Worm (Caenorhabditis elegans) whole organism, young adult: ENCODE measurements around the gene msp-152.

Source experiments
- B0019.2 ChIP-seq: fragments of 200-800 bp; sonication (Bioruptor generic); conservative IDR thresholded peaks from 2 replicates; pipeline ENCODE4 v1.3.6; 2022; ENCODE audit warnings: missing genetic modification reagents, missing genetic modification characterization, missing compliant biosample characterization
- B0035.1 ChIP-seq: sonication (generic microtip); optimal IDR thresholded peaks from 2 replicates; lab custom pipeline; 2016; ENCODE audit warnings: missing genetic modification characterization, mild to moderate bottlenecking, missing compliant biosample characterization, missing genotype, missing genetic modification reagents
- B0261.1 ChIP-seq: sonication (generic microtip); optimal IDR thresholded peaks from 2 replicates; lab custom pipeline; 2016; ENCODE audit warnings: mild to moderate bottlenecking, missing genetic modification characterization, moderate library complexity, missing compliant biosample characterization
- C06A6.2 ChIP-seq: fragments of 200-800 bp; sonication (Bioruptor generic); conservative IDR thresholded peaks from 2 replicates; pipeline ENCODE4 v1.3.6; 2022; ENCODE audit warnings: missing genetic modification characterization, missing compliant biosample characterization
- F10E7.11 ChIP-seq: sonication (generic microtip); optimal IDR thresholded peaks from 2 replicates; lab custom pipeline; 2017; ENCODE audit warnings: mild to moderate bottlenecking, missing genetic modification characterization, moderate library complexity, missing compliant biosample characterization
- F33H1.4 ChIP-seq: fragments of 200-800 bp; sonication (Bioruptor generic); IDR thresholded peaks from 2 replicates; pipeline ENCODE4 v1.3.6; 2022; ENCODE audit warnings: missing genetic modification reagents, missing genetic modification characterization, missing compliant biosample characterization
- F49E8.2 ChIP-seq: sonication (generic microtip); optimal IDR thresholded peaks from 3 replicates; lab custom pipeline; 2017; ENCODE audit warnings: missing genetic modification characterization, mild to moderate bottlenecking, missing compliant biosample characterization, antibody characterized with exemption, moderate library complexity; ENCODE audit not compliant: insufficient read depth
- K11D2.4 ChIP-seq: fragments of 200-800 bp; sonication (Bioruptor generic); IDR thresholded peaks from 2 replicates; pipeline ENCODE4 v1.3.6; 2022; ENCODE audit warnings: missing genetic modification reagents, missing genetic modification characterization, missing compliant biosample characterization
- Y79H2A.3 ChIP-seq: fragments of 200-800 bp; sonication (Bioruptor generic); conservative IDR thresholded peaks from 2 replicates; pipeline ENCODE4 v1.3.6; 2022; ENCODE audit warnings: missing genetic modification reagents, missing genetic modification characterization, missing compliant biosample characterization
- atf-7 ChIP-seq: sonication (generic microtip); optimal IDR thresholded peaks from 2 replicates; lab custom pipeline; 2017; ENCODE audit warnings: mild to moderate bottlenecking, missing genetic modification characterization, missing compliant biosample characterization
- athp-1 ChIP-seq: sonication (generic microtip); optimal IDR thresholded peaks from 2 replicates; lab custom pipeline; 2017; ENCODE audit warnings: mild to moderate bottlenecking, missing genetic modification characterization, missing compliant biosample characterization
- attf-5 ChIP-seq: fragments of 200-800 bp; sonication (Bioruptor generic); optimal IDR thresholded peaks from 2 replicates; lab custom pipeline; 2018; ENCODE audit warnings: mild to moderate bottlenecking, missing genetic modification characterization, missing compliant biosample characterization
- attf-6 ChIP-seq: fragments of 200-800 bp; sonication (Bioruptor generic); IDR thresholded peaks from 2 replicates; pipeline ENCODE4 v1.3.6; 2022; ENCODE audit warnings: missing genetic modification reagents, missing genetic modification characterization, missing compliant biosample characterization
- cebp-1 ChIP-seq, 2 experiments: fragments of 200-800 bp in 1 of 2; sonication (Bioruptor generic) in 1 of 2; sonication (generic microtip) in 1 of 2; IDR thresholded peaks in 1 of 2; optimal IDR thresholded peaks in 1 of 2; 2 replicates each; pipeline versions ENCODE4 v1.3.6 to Lab custom; 2017 to 2022; ENCODE audit warnings: missing compliant biosample characterization in 2 of 2, missing genetic modification characterization in 2 of 2, mild to moderate bottlenecking in 1 of 2, missing genetic modification reagents in 1 of 2, moderate library complexity in 1 of 2
- ceh-91 ChIP-seq: fragments of 200-800 bp; sonication (Bioruptor generic); IDR thresholded peaks from 2 replicates; pipeline ENCODE4 v1.3.6; 2022; ENCODE audit warnings: missing genetic modification reagents, missing genetic modification characterization, missing compliant biosample characterization
- die-1 ChIP-seq: sonication (generic microtip); optimal IDR thresholded peaks from 2 replicates; lab custom pipeline; 2016; ENCODE audit warnings: missing genotype, mild to moderate bottlenecking, missing genetic modification characterization, missing compliant biosample characterization
- dpff-1 ChIP-seq: sonication (generic microtip); optimal IDR thresholded peaks from 2 replicates; lab custom pipeline; 2017; ENCODE audit warnings: mild to moderate bottlenecking, missing genetic modification characterization, missing compliant biosample characterization
- dpl-1 ChIP-seq: fragments of 150-350 bp; optimal IDR thresholded peaks from 2 replicates; lab custom pipeline; 2014; ENCODE audit warnings: missing biosample characterization, missing genetic modification reagents, missing genetic modification characterization
- efl-1 ChIP-seq: fragments of 150-350 bp; optimal IDR thresholded peaks from 2 replicates; lab custom pipeline; 2014; ENCODE audit warnings: missing biosample characterization, missing genetic modification reagents, missing genetic modification characterization
- egl-44 ChIP-seq: fragments of 200-800 bp; sonication (Bioruptor generic); IDR thresholded peaks from 2 replicates; pipeline ENCODE4 v1.3.6; 2022; ENCODE audit warnings: missing genetic modification reagents, missing genetic modification characterization, missing compliant biosample characterization
- hmg-1.2 ChIP-seq: fragments of 200-800 bp; sonication (Bioruptor generic); IDR thresholded peaks from 2 replicates; pipeline ENCODE4 v1.3.6; 2022; ENCODE audit warnings: missing genetic modification reagents, missing genetic modification characterization, missing compliant biosample characterization
- hmg-20 ChIP-seq: fragments of 200-800 bp; sonication (Bioruptor generic); IDR thresholded peaks from 2 replicates; pipeline ENCODE4 v1.3.6; 2022; ENCODE audit warnings: missing genetic modification reagents, missing genetic modification characterization, missing compliant biosample characterization
- lin-26 ChIP-seq: fragments of 200-800 bp; sonication (Bioruptor generic); IDR thresholded peaks from 2 replicates; pipeline ENCODE4 v1.3.6; 2022; ENCODE audit warnings: missing genetic modification reagents, missing genetic modification characterization, missing compliant biosample characterization
- lin-40 ChIP-seq: sonication (generic microtip); optimal IDR thresholded peaks from 2 replicates; lab custom pipeline; 2016; ENCODE audit warnings: missing genetic modification characterization, mild to moderate bottlenecking, missing compliant biosample characterization, missing genotype, missing genetic modification reagents
- lin-54 ChIP-seq: fragments of 200-800 bp; sonication (Bioruptor generic); optimal IDR thresholded peaks from 2 replicates; lab custom pipeline; 2018; ENCODE audit warnings: mild to moderate bottlenecking, missing genetic modification characterization, missing compliant biosample characterization
- lir-1 ChIP-seq: fragments of 200-800 bp; sonication (Bioruptor generic); conservative IDR thresholded peaks from 2 replicates; pipeline ENCODE4 v1.3.6; 2022; ENCODE audit warnings: missing genetic modification reagents, missing genetic modification characterization, missing compliant biosample characterization
- madf-6 ChIP-seq: fragments of 200-800 bp; sonication (Bioruptor generic); IDR thresholded peaks from 2 replicates; pipeline ENCODE4 v1.3.6; 2022; ENCODE audit warnings: missing genetic modification reagents, missing genetic modification characterization, missing compliant biosample characterization
- madf-8 ChIP-seq: fragments of 200-800 bp; sonication (Bioruptor generic); conservative IDR thresholded peaks from 2 replicates; pipeline ENCODE4 v1.3.6; 2022; ENCODE audit warnings: missing genetic modification reagents, missing genetic modification characterization, missing compliant biosample characterization
- mel-28 ChIP-seq: sonication (generic microtip); optimal IDR thresholded peaks from 2 replicates; lab custom pipeline; 2016; ENCODE audit warnings: borderline replicate concordance, mild to moderate bottlenecking, missing genetic modification characterization, missing compliant biosample characterization
- mes-4 ChIP-seq: sonication (generic microtip); optimal IDR thresholded peaks from 2 replicates; lab custom pipeline; 2016; ENCODE audit warnings: missing genotype, missing genetic modification characterization, missing compliant biosample characterization
- nfya-2 ChIP-seq: fragments of 200-800 bp; sonication (Bioruptor generic); IDR thresholded peaks from 2 replicates; pipeline ENCODE4 v1.3.6; 2022; ENCODE audit warnings: missing genetic modification reagents, missing genetic modification characterization, missing compliant biosample characterization
- nfyb-1 ChIP-seq: fragments of 200-800 bp; sonication (Bioruptor generic); IDR thresholded peaks from 2 replicates; pipeline ENCODE4 v1.3.6; 2022; ENCODE audit warnings: missing genetic modification reagents, missing genetic modification characterization, missing compliant biosample characterization
- nhr-80 ChIP-seq: sonication (generic microtip); optimal IDR thresholded peaks from 2 replicates; lab custom pipeline; 2016; ENCODE audit warnings: missing genetic modification characterization, missing compliant biosample characterization
- nhr-90 ChIP-seq: sonication (generic microtip); optimal IDR thresholded peaks from 2 replicates; lab custom pipeline; 2016; ENCODE audit warnings: missing genotype, mild to moderate bottlenecking, missing genetic modification characterization, missing compliant biosample characterization
- repo-1 ChIP-seq: sonication (generic microtip); optimal IDR thresholded peaks from 2 replicates; lab custom pipeline; 2017; ENCODE audit warnings: mild to moderate bottlenecking, missing genetic modification characterization, missing compliant biosample characterization
- rpc-1 ChIP-seq, 2 experiments: fragments of 150-350 bp in 1 of 2; sonication (generic microtip) in 1 of 2; optimal IDR thresholded peaks; 2 replicates each; lab custom pipeline; 2014 to 2018; ENCODE audit warnings: missing biosample characterization in 1 of 2, missing genetic modification characterization in 1 of 2, missing genetic modification reagents in 1 of 2, missing genotype in 1 of 2
- snpc-1.3 ChIP-seq: sonication (generic microtip); optimal IDR thresholded peaks from 2 replicates; lab custom pipeline; 2017; ENCODE audit warnings: missing genetic modification characterization, mild to moderate bottlenecking, missing compliant biosample characterization, antibody characterized with exemption, moderate library complexity, missing genotype, missing genetic modification reagents; ENCODE audit not compliant: insufficient read depth
- snpc-3.4 ChIP-seq: sonication (generic microtip); optimal IDR thresholded peaks from 2 replicates; lab custom pipeline; 2017; ENCODE audit warnings: missing genetic modification characterization, mild to moderate bottlenecking, missing compliant biosample characterization, antibody characterized with exemption, moderate library complexity, missing genotype, missing genetic modification reagents
- tbx-9 ChIP-seq: sonication (generic microtip); optimal IDR thresholded peaks from 2 replicates; lab custom pipeline; 2016; ENCODE audit warnings: borderline replicate concordance, missing genetic modification characterization, inconsistent platforms, missing compliant biosample characterization
- tlf-1 ChIP-seq: fragments of 200-800 bp; sonication (Bioruptor generic); optimal IDR thresholded peaks from 2 replicates; lab custom pipeline; 2018; ENCODE audit warnings: mild to moderate bottlenecking, missing genetic modification characterization, missing compliant biosample characterization
- xnd-1 ChIP-seq: sonication (generic microtip); optimal IDR thresholded peaks from 2 replicates; lab custom pipeline; 2016; ENCODE audit warnings: missing genotype, missing genetic modification reagents, missing genetic modification characterization, missing compliant biosample characterization
- zfh-2 ChIP-seq: fragments of 200-800 bp; sonication (Bioruptor generic); conservative IDR thresholded peaks from 2 replicates; pipeline ENCODE4 v1.3.6; 2022; ENCODE audit warnings: missing genetic modification reagents, missing genetic modification characterization, missing compliant biosample characterization
- zim-3 ChIP-seq: sonication (generic microtip); optimal IDR thresholded peaks from 2 replicates; lab custom pipeline; 2017; ENCODE audit warnings: mild to moderate bottlenecking, missing genetic modification characterization, moderate library complexity, missing compliant biosample characterization
- ztf-25 ChIP-seq: fragments of 200-800 bp; sonication (Bioruptor generic); IDR thresholded peaks from 2 replicates; pipeline ENCODE4 v1.3.6; 2022; ENCODE audit warnings: missing genetic modification reagents, missing genetic modification characterization, missing compliant biosample characterization
- ztf-3 ChIP-seq: fragments of 200-800 bp; sonication (Bioruptor generic); optimal IDR thresholded peaks from 2 replicates; lab custom pipeline; 2018; ENCODE audit warnings: mild to moderate bottlenecking, missing genetic modification characterization, missing compliant biosample characterization

The msp-152 gene

DNA sequence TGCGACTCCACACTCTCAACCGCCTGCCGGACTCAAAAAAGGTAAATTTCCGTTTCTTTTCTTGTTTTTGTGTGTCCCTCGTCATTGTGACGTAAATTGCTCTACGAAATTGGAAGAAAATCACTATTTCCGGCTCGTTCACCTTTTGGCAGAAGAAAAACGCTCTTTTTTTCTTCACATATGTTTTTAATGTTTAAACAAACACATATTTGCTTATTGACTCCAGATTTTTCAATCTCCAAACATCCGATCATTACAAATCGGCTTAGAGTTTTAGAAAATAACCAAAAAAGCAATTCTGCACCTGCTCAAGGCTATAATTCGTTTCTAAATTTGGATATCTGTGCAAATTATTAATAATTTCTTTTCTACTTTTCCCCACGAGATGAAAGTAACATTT, 26.9 kb upstream of the msp-152 start:
- TF ChIP-seq ceh-91 (GFP tag; lab: Robert Waterston, UW) (no peak), attf-5 (no peak)

DNA sequence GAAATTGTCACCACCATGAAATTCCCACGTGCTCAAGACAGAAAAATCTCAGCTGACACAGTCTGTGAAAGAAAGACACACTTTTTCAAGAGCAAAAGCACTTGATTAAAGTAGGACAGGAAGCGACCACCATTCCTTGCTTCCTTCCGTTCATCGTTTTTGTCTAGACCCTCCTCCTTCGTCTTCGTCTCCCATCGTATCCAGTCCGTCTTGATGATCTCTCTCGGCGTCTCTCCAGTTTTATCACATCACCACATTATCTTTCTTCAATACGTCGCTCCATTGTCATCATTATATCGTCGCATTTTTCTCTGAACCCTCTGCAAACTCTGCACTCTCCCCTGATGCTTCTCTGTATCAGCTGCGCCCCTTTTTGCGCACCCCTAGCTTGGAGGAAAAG, 24.7 kb upstream of the msp-152 start:
- no peak for TF ChIP-seq B0035.1 (tag; lab: Kevin White, UChicago)
- TF ChIP-seq dpff-1 (tag; lab: Kevin White, UChicago) = no peak
- TF ChIP-seq K11D2.4 (GFP tag; lab: Robert Waterston, UW) = 0 out of 2 replicates have a peak, but pooled peaks have one; percentile 9
- no peak for TF ChIP-seq B0261.1 (tag; lab: Kevin White, UChicago)
- no peak for TF ChIP-seq rpc-1 (optimal IDR thresholded peaks at IDR 0.05; lab: Kevin White, UChicago)
- TF ChIP-seq rpc-1 (tag; optimal IDR thresholded peaks at IDR 0.05; lab: Kevin White, UChicago) = no peak
- TF ChIP-seq attf-6 = no peak
- TF ChIP-seq nfya-2 (GFP tag; lab: Robert Waterston, UW) = no peak
- no peak for TF ChIP-seq lir-1
- no peak for TF ChIP-seq mel-28 (tag; lab: Kevin White, UChicago)
- no peak for TF ChIP-seq athp-1 (tag; lab: Kevin White, UChicago)
- no peak for TF ChIP-seq mes-4 (tag; lab: Kevin White, UChicago)
- TF ChIP-seq xnd-1 (tag; lab: Kevin White, UChicago) = no peak
- no peak for TF ChIP-seq F49E8.2 (tag; lab: Kevin White, UChicago)
- TF ChIP-seq tbx-9 (tag; lab: Kevin White, UChicago) = no peak
- TF ChIP-seq C06A6.2 (GFP tag; lab: Robert Waterston, UW) = no peak
- peak; percentile 40; the same call in 1 of the 2 replicates for TF ChIP-seq hmg-1.2 (GFP tag; lab: Robert Waterston, UW)
- TF ChIP-seq lin-40 (tag; lab: Kevin White, UChicago) = peak; percentile 24
- no peak for TF ChIP-seq atf-7
- TF ChIP-seq zfh-2 (GFP tag; lab: Robert Waterston, UW) = 0 out of 2 replicates have a peak, but pooled peaks have one; percentile 35
- no peak for TF ChIP-seq lin-26 (GFP tag; lab: Robert Waterston, UW)
- TF ChIP-seq zim-3 (tag; lab: Kevin White, UChicago) = no peak
- TF ChIP-seq die-1 = no peak
- TF ChIP-seq snpc-1.3 (tag; lab: Kevin White, UChicago) = no peak
- TF ChIP-seq nhr-80 = no peak
- no peak for TF ChIP-seq B0019.2
- peak; percentile 22 for TF ChIP-seq attf-5
- TF ChIP-seq snpc-3.4 (tag; lab: Kevin White, UChicago) = no peak
- no peak for TF ChIP-seq cebp-1 (GFP tag; IDR thresholded peaks at IDR 0.05; lab: Robert Waterston, UW)
- peak; percentile 20 for TF ChIP-seq cebp-1 (tag; optimal IDR thresholded peaks at IDR 0.05; lab: Kevin White, UChicago)

DNA sequence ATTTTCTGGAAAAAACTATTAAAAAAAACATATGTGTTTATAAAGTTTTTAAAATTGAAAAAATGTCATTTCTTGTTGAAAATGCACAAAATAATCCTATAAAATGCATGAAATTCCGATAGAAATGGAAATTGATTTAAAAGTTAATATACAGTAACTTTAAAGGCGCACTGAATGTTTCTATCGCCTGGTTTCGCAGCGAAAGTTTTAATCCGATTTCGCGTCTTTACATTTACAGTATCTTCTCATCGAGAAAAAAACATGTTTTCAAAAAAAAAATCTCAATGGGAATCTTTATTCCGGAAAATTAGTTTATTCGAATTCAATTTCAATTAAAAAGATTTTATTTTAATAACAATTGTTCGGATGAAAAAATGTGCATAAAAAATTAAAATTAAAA, 18.6 kb upstream of the msp-152 start, which contains the start of gene R05F9.11:
Gene R05F9.11, minus strand, starts transcription at position 5 of the 400 bp plus-strand sequence.
- TF ChIP-seq ceh-91 (GFP tag; lab: Robert Waterston, UW) (0 out of 2 replicates have a peak, but pooled peaks have one; percentile 52), madf-8 (GFP tag; lab: Robert Waterston, UW) (peak; percentile 87), nhr-90 (tag; lab: Kevin White, UChicago) (no peak), xnd-1 (tag; lab: Kevin White, UChicago) (peak; percentile 90), dpff-1 (tag; lab: Kevin White, UChicago) (no peak), hmg-20 (no peak), nfyb-1 (GFP tag; lab: Robert Waterston, UW) (no peak), egl-44 (GFP tag; lab: Robert Waterston, UW) (no peak), lin-54 (GFP tag; lab: Kevin White, UChicago) (peak; percentile 45), ztf-25 (GFP tag; lab: Robert Waterston, UW) (no peak), madf-6 (GFP tag; lab: Robert Waterston, UW) (peak; percentile 93), tlf-1 (peak; percentile 4), F10E7.11 (tag; lab: Kevin White, UChicago) (no peak), ztf-3 (GFP tag; lab: Kevin White, UChicago) (no peak), Y79H2A.3 (GFP tag; lab: Robert Waterston, UW) (no peak), repo-1 (tag; lab: Kevin White, UChicago) (no peak), snpc-1.3 (tag; lab: Kevin White, UChicago) (no peak), efl-1 (peak; percentile 27), mes-4 (tag; lab: Kevin White, UChicago) (no peak), F33H1.4 (peak; percentile 95), lir-1 (no peak), dpl-1 (GFP tag; lab: Kevin White, UChicago) (no peak)
